Worm (Caenorhabditis elegans) whole organism, mixed stage, embryonic: ENCODE results near the gene Y102A5C.40.

ENCODE experiments used
- blmp-1 ChIP-seq: fragments of 150-350 bp; optimal IDR thresholded peaks from 2 replicates; lab custom pipeline; 2014; ENCODE audit warnings: missing biosample characterization, missing genetic modification characterization
- hlh-1 ChIP-seq: fragments of 150-350 bp; optimal IDR thresholded peaks from 2 replicates; lab custom pipeline; 2014; ENCODE audit warnings: missing biosample characterization, missing genetic modification reagents, missing genetic modification characterization
- lsy-2 ChIP-seq: fragments of 150-350 bp; optimal IDR thresholded peaks from 2 replicates; lab custom pipeline; 2014; ENCODE audit warnings: missing biosample characterization, missing genetic modification characterization
- mab-5 ChIP-seq: fragments of 150-350 bp; optimal IDR thresholded peaks from 2 replicates; lab custom pipeline; 2014; ENCODE audit warnings: missing biosample characterization, missing genetic modification characterization
- nhr-237 ChIP-seq: fragments of 150-350 bp; optimal IDR thresholded peaks from 2 replicates; lab custom pipeline; 2014; ENCODE audit warnings: missing biosample characterization, missing genetic modification characterization
- snpc-4 ChIP-seq: fragments of 150-350 bp; optimal IDR thresholded peaks from 2 replicates; lab custom pipeline; 2014; ENCODE audit warnings: missing biosample characterization, missing genetic modification characterization
- sptf-1 ChIP-seq: sonication (generic microtip); optimal IDR thresholded peaks from 2 replicates; lab custom pipeline; 2017; ENCODE audit warnings: mild to moderate bottlenecking, missing genetic modification characterization, moderate library complexity, missing compliant biosample characterization
- tbx-8 ChIP-seq: fragments of 200-800 bp; sonication (Bioruptor generic); optimal IDR thresholded peaks from 2 replicates; lab custom pipeline; 2018; ENCODE audit warnings: mild to moderate bottlenecking, missing genetic modification characterization, moderate library complexity, missing compliant biosample characterization
- unc-62 ChIP-seq: fragments of 150-350 bp; optimal IDR thresholded peaks from 2 replicates; lab custom pipeline; 2014; ENCODE audit warnings: missing biosample characterization, missing genetic modification reagents, missing genetic modification characterization

ce11 chrV:17009342-17010064, 22.6 kb upstream of the Y102A5C.40 start, which contains the start of the genes clc-12 and clec-240:
- TF ChIP-seq nhr-237 (tag; lab: Kevin White, UChicago), result no peak
- no peak for TF ChIP-seq snpc-4 (tag; lab: Kevin White, UChicago)
- TF ChIP-seq mab-5 (tag; lab: Kevin White, UChicago), result no peak
- no peak for TF ChIP-seq lsy-2 (tag; lab: Kevin White, UChicago)
- no peak for TF ChIP-seq unc-62 (GFP tag; lab: Kevin White, UChicago)
- TF ChIP-seq hlh-1 (tag; lab: Kevin White, UChicago), result no peak
- no peak for TF ChIP-seq tbx-8 (GFP tag; lab: Kevin White, UChicago)
- no peak for TF ChIP-seq sptf-1 (tag; lab: Kevin White, UChicago)
- TF ChIP-seq blmp-1 (tag; lab: Kevin White, UChicago), result no peak
